Fruit fly (Drosophila melanogaster): ENCODE measurements around the gene CG8419.
A peak's percentile ranks its signal among the peaks of the same experiment; 100 is the strongest.

Gene CG8419

DNA sequence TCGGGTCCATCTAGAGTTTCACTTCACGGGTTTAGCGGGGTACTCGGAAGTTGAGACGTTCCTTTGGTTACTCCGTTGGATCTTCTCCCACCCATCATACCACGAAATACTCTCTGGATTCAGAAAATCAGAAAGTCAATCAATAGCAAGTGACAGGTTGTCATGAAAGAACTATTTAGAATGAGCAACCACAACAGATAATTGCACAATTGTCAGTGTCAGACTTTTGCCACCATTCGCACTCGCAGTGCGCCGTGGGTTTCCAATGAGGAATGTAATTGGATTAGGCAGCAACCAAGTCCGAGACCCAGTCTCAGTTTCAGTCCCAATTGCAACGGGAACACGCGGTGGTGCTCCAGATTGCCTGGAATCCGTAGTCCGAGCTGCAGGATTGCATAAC lies at the start of gene CG8419:
CG8419 (plus strand) TSS at position 301 of the 400 bp plus-strand sequence.
- TF ChIP-seq tj (GFP tag; optimal IDR thresholded peaks at IDR 0.05) (no peak), Crg-1 (GFP tag; optimal IDR thresholded peaks at IDR 0.05) (no peak), CG14711 (tag; optimal IDR thresholded peaks at IDR 0.05) (no peak), Clk (GFP tag; optimal IDR thresholded peaks at IDR 0.05) (no peak), toe (GFP tag; optimal IDR thresholded peaks at IDR 0.05) (no peak), CG33017 (tag; optimal IDR thresholded peaks at IDR 0.05) (no peak), CG7101 (tag; optimal IDR thresholded peaks at IDR 0.05) (no peak), CG5204 (GFP tag; optimal IDR thresholded peaks at IDR 0.05) (no peak), ovo (GFP tag; optimal IDR thresholded peaks at IDR 0.05) (no peak), CG7045 (GFP tag; optimal IDR thresholded peaks at IDR 0.05) (no peak)

DNA sequence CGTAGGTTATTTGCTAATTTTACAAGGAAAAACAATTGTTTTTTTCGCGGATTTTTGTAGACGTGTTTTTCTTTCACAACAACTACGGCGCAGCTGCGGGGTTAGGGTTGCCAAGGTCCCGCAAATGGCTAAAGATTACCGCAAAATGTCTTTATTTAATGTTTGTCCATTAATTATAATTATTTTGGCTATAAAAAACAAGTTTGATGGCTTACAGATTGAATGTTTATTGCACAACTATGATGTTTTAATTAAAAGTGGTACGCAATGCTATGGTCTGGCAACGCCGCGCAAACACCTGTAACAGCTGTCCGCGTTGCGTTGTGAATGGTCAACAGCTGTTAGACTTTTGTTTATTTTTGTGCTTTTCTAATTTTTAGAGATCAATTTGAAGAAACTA lies 49.3 kb upstream of the CG8419 start:
- TF ChIP-seq ovo (GFP tag; optimal IDR thresholded peaks at IDR 0.05) (peak; percentile 16), Clk (GFP tag; optimal IDR thresholded peaks at IDR 0.05) (peak; percentile 20), Crg-1 (GFP tag; optimal IDR thresholded peaks at IDR 0.05) (peak; percentile 61), kay (GFP tag; ENCODE audit: borderline replicate concordance) (peak; percentile 95), CG12768 (GFP tag; optimal IDR thresholded peaks at IDR 0.05) (peak; percentile 25), CG5204 (GFP tag; optimal IDR thresholded peaks at IDR 0.05) (no peak), cic (GFP tag; optimal IDR thresholded peaks at IDR 0.05) (no peak), Mnt (GFP tag; optimal IDR thresholded peaks at IDR 0.05) (peak; percentile 71), CG11617 (GFP tag; optimal IDR thresholded peaks at IDR 0.05) (peak; percentile 79), toe (GFP tag; optimal IDR thresholded peaks at IDR 0.05) (peak; percentile 81), tj (GFP tag; optimal IDR thresholded peaks at IDR 0.05) (peak; percentile 39), CG1620 (GFP tag; optimal IDR thresholded peaks at IDR 0.05) (peak; percentile 66), CG7045 (GFP tag; optimal IDR thresholded peaks at IDR 0.05) (peak; percentile 70), CG7101 (tag; optimal IDR thresholded peaks at IDR 0.05) (peak; percentile 77), CG14711 (tag; optimal IDR thresholded peaks at IDR 0.05) (peak; percentile 97), bab1 (GFP tag; optimal IDR thresholded peaks at IDR 0.05) (peak; percentile 82), CG33017 (tag; optimal IDR thresholded peaks at IDR 0.05) (peak; percentile 34), Hr96 (GFP tag; optimal IDR thresholded peaks at IDR 0.05) (no peak), pad (GFP tag; optimal IDR thresholded peaks at IDR 0.05) (peak; percentile 47), cnc (optimal IDR thresholded peaks at IDR 0.05) (no peak)

DNA sequence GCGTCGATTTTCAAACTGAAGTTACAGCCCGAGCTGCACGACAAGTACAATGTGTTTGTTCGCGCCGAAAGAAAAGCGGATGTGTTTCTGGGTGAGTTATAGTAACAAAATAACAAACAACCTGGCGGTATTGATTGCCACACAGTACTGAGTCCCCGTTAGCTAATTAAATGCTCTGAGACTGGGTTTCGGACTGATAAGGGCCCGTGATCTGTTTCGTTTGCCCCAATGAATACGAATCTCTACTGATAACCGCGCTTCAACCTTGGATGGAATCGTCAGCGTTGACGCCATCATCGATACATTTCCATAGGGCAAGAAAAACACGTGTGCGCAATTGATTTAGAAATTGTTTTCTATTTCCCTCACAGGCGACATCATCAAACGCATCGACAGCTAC lies 48.8 kb upstream of the CG8419 start:
- no peak for TF ChIP-seq CG7101 (tag; optimal IDR thresholded peaks at IDR 0.05)
- no peak for TF ChIP-seq CG33017 (tag; optimal IDR thresholded peaks at IDR 0.05)
- TF ChIP-seq CG7045 (GFP tag; optimal IDR thresholded peaks at IDR 0.05): no peak
- TF ChIP-seq CG1620 (GFP tag; optimal IDR thresholded peaks at IDR 0.05): no peak
- peak; percentile 38 for TF ChIP-seq cic (GFP tag; optimal IDR thresholded peaks at IDR 0.05)
- TF ChIP-seq Clk (GFP tag; optimal IDR thresholded peaks at IDR 0.05): no peak
- TF ChIP-seq CG11617 (GFP tag; optimal IDR thresholded peaks at IDR 0.05): no peak
- no peak for TF ChIP-seq CG5204 (GFP tag; optimal IDR thresholded peaks at IDR 0.05)

DNA sequence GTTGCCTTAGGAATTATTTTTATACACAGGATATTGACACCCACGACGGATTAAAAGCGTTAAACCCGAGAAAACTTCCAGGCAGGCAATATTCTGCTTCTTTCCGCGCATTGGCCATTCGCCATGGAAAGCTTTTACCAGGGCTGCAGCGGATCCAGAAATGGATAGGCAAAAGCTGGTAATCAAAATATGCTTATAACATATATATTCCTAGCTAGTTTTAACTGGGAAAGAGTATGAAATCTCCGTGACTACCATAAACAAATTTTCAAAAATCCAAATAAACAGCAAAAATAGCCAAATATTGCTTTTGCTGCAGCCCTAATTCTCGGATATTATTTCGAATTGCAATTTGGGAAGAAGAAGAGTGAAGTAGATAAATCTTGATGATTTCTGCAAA lies 46.5 kb upstream of the CG8419 start, which contains the start of the genes PAPLA1 and Rbsn-5:
PAPLA1 (minus strand) TSS at position 141 of the 400 bp plus-strand sequence.
Rbsn-5 (plus strand) TSS at position 335 of the 400 bp plus-strand sequence.
- peak; percentile 83 for TF ChIP-seq tj (GFP tag; optimal IDR thresholded peaks at IDR 0.05)
- TF ChIP-seq CG7045 (GFP tag; optimal IDR thresholded peaks at IDR 0.05): peak; percentile 90
- TF ChIP-seq CG1620 (GFP tag; optimal IDR thresholded peaks at IDR 0.05): peak; percentile 93
- peak; percentile 92 for TF ChIP-seq Mnt (GFP tag; optimal IDR thresholded peaks at IDR 0.05)
- peak; percentile 96 for TF ChIP-seq kay (GFP tag; ENCODE audit: borderline replicate concordance)
- peak; percentile 96 for TF ChIP-seq toe (GFP tag; optimal IDR thresholded peaks at IDR 0.05)
- peak; percentile 87 for TF ChIP-seq CG14711 (tag; optimal IDR thresholded peaks at IDR 0.05)
- no peak for TF ChIP-seq cnc (optimal IDR thresholded peaks at IDR 0.05)
- peak; percentile 95 for TF ChIP-seq bab1 (GFP tag; optimal IDR thresholded peaks at IDR 0.05)
- peak; percentile 80 for TF ChIP-seq Clk (GFP tag; optimal IDR thresholded peaks at IDR 0.05)
- peak; percentile 75 for TF ChIP-seq pad (GFP tag; optimal IDR thresholded peaks at IDR 0.05)
- peak; percentile 90 for TF ChIP-seq CG11617 (GFP tag; optimal IDR thresholded peaks at IDR 0.05)
- peak; percentile 91 for TF ChIP-seq CG7101 (tag; optimal IDR thresholded peaks at IDR 0.05)
- TF ChIP-seq Hr96 (GFP tag; optimal IDR thresholded peaks at IDR 0.05): peak; percentile 92
- peak; percentile 66 for TF ChIP-seq ovo (GFP tag; optimal IDR thresholded peaks at IDR 0.05)
- TF ChIP-seq CG33017 (tag; optimal IDR thresholded peaks at IDR 0.05): peak; percentile 89
- peak; percentile 92 for TF ChIP-seq Crg-1 (GFP tag; optimal IDR thresholded peaks at IDR 0.05)
- TF ChIP-seq cic (GFP tag; optimal IDR thresholded peaks at IDR 0.05): peak; percentile 34
- no peak for TF ChIP-seq CG5204 (GFP tag; optimal IDR thresholded peaks at IDR 0.05)
- TF ChIP-seq CG12768 (GFP tag; optimal IDR thresholded peaks at IDR 0.05): peak; percentile 89

DNA sequence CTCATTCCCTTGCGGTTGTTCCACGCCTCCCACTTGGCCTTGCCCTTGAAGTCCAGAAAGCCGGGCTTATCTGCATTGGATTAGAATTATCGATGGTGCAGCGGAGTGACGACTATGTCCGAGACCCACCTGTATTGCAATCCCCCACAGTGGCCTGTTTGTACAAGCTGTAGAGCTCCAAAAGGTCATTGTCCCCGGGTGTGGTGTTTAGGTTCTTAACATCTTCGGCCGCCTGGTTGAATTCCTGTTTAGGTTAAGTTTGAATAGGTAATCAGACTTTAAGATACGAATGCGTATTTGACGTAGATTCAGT lies 44.0 kb upstream of the CG8419 start:
- TF ChIP-seq pad (GFP tag; optimal IDR thresholded peaks at IDR 0.05) (no peak), CG33017 (tag; optimal IDR thresholded peaks at IDR 0.05) (no peak), Hr96 (GFP tag; optimal IDR thresholded peaks at IDR 0.05) (no peak), CG5204 (GFP tag; optimal IDR thresholded peaks at IDR 0.05) (no peak), Mnt (GFP tag; optimal IDR thresholded peaks at IDR 0.05) (no peak), kay (GFP tag; ENCODE audit: borderline replicate concordance) (no peak), ovo (GFP tag; optimal IDR thresholded peaks at IDR 0.05) (no peak), CG7101 (tag; optimal IDR thresholded peaks at IDR 0.05) (no peak), CG12768 (GFP tag; optimal IDR thresholded peaks at IDR 0.05) (no peak), Clk (GFP tag; optimal IDR thresholded peaks at IDR 0.05) (no peak), bab1 (GFP tag; optimal IDR thresholded peaks at IDR 0.05) (no peak), CG11617 (GFP tag; optimal IDR thresholded peaks at IDR 0.05) (no peak), CG14711 (tag; optimal IDR thresholded peaks at IDR 0.05) (no peak), tj (GFP tag; optimal IDR thresholded peaks at IDR 0.05) (no peak)

DNA sequence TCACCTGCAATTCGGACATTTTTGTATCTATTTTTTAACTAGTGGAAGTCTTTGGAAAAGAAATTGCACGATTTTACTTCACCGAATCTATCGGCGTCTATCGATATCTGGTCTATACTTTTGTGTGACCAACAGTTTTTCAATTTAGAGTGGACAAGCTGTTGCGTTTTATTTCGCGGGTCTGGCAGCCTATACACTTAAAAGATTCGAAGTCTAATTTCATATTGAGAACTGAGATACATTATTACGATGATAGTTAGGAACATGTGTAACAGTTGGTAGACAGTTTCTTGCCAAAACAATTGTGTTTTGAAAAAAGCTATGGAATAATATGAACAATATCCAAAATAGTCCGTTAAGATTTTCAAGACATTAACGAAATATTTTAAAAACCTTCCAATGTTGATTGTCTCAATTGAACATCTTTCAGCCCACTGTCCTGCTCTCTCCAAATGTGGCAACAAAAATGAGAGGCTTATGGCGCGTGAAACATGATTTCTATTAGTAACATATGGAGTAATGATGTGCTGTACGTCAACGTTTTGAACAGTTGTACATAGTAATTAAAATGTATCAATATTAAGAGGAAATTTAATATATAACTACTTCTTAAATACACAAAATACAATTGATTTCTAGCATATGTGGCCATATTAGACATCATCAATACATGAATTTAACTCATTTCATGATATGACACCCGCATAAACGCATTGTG lies 43.5 kb upstream of the CG8419 start, which contains the start of gene Acbp1:
Acbp1 (minus strand) TSS at position 146 of the 718 bp plus-strand sequence.
- TF ChIP-seq Mnt (GFP tag; optimal IDR thresholded peaks at IDR 0.05): peak; percentile 92
- TF ChIP-seq CG12768 (GFP tag; optimal IDR thresholded peaks at IDR 0.05): peak; percentile 98
- TF ChIP-seq cic (GFP tag; optimal IDR thresholded peaks at IDR 0.05): peak; percentile 91
- TF ChIP-seq Hr96 (GFP tag; optimal IDR thresholded peaks at IDR 0.05): peak; percentile 95
- TF ChIP-seq CG5204 (GFP tag; optimal IDR thresholded peaks at IDR 0.05): peak; percentile 95
- peak; percentile 87 for TF ChIP-seq Crg-1 (GFP tag; optimal IDR thresholded peaks at IDR 0.05)
- peak; percentile 85 for TF ChIP-seq CG1620 (GFP tag; optimal IDR thresholded peaks at IDR 0.05)
- TF ChIP-seq bab1 (GFP tag; optimal IDR thresholded peaks at IDR 0.05): peak; percentile 99
- TF ChIP-seq ovo (GFP tag; optimal IDR thresholded peaks at IDR 0.05): peak; percentile 88
- TF ChIP-seq CG14711 (tag; optimal IDR thresholded peaks at IDR 0.05): peak; percentile 92
- peak; percentile 97 for TF ChIP-seq CG7101 (tag; optimal IDR thresholded peaks at IDR 0.05)
- TF ChIP-seq cnc (optimal IDR thresholded peaks at IDR 0.05): no peak
- peak; percentile 92 for TF ChIP-seq kay (GFP tag; ENCODE audit: borderline replicate concordance)
- TF ChIP-seq pad (GFP tag; optimal IDR thresholded peaks at IDR 0.05): peak; percentile 87
- peak; percentile 99 for TF ChIP-seq CG33017 (tag; optimal IDR thresholded peaks at IDR 0.05)
- peak; percentile 100 for TF ChIP-seq CG11617 (GFP tag; optimal IDR thresholded peaks at IDR 0.05)
- TF ChIP-seq Clk (GFP tag; optimal IDR thresholded peaks at IDR 0.05): peak; percentile 95
- TF ChIP-seq tj (GFP tag; optimal IDR thresholded peaks at IDR 0.05): peak; percentile 90
- TF ChIP-seq CG7045 (GFP tag; optimal IDR thresholded peaks at IDR 0.05): peak; percentile 98
- peak; percentile 97 for TF ChIP-seq toe (GFP tag; optimal IDR thresholded peaks at IDR 0.05)
